Worm (Caenorhabditis elegans) whole organism, L1 larva: ENCODE results near the gene catp-8.

ENCODE experiments used
- alr-1 ChIP-seq: fragments of 200-800 bp; sonication (Bioruptor generic); optimal IDR thresholded peaks from 2 replicates; lab custom pipeline; 2018; ENCODE audit warnings: borderline replicate concordance, mild to moderate bottlenecking, missing genetic modification characterization, missing compliant biosample characterization
- elt-2 ChIP-seq: sonication (generic microtip); optimal IDR thresholded peaks from 2 replicates; lab custom pipeline; 2016; ENCODE audit warnings: missing genetic modification characterization, mild to moderate bottlenecking, inconsistent platforms, missing compliant biosample characterization, missing genetic modification reagents
- lin-39 ChIP-seq: fragments of 150-350 bp; optimal IDR thresholded peaks from 2 replicates; lab custom pipeline; 2014; ENCODE audit warnings: missing biosample characterization, missing genetic modification reagents, missing genetic modification characterization
- lsy-2 ChIP-seq, 2 experiments: fragments of 150-350 bp; optimal IDR thresholded peaks; 2 replicates each; lab custom pipeline; 2014; ENCODE audit warnings: missing biosample characterization in 2 of 2, missing genetic modification characterization in 2 of 2
- nhr-11 ChIP-seq: fragments of 150-350 bp; optimal IDR thresholded peaks from 2 replicates; lab custom pipeline; 2014; ENCODE audit warnings: missing biosample characterization, missing genetic modification characterization
- nhr-28 ChIP-seq: fragments of 150-350 bp; optimal IDR thresholded peaks from 2 replicates; lab custom pipeline; 2014; ENCODE audit warnings: missing biosample characterization, missing genetic modification characterization
- nhr-77 ChIP-seq: fragments of 150-350 bp; optimal IDR thresholded peaks from 2 replicates; lab custom pipeline; 2014; ENCODE audit warnings: missing biosample characterization, missing genetic modification characterization
- nhr-90 ChIP-seq: sonication (generic microtip); optimal IDR thresholded peaks from 2 replicates; lab custom pipeline; 2016; ENCODE audit warnings: mild to moderate bottlenecking, missing genetic modification characterization, missing compliant biosample characterization; ENCODE audit not compliant: poor library complexity
- unc-62 ChIP-seq: fragments of 150-350 bp; optimal IDR thresholded peaks from 2 replicates; lab custom pipeline; 2014; ENCODE audit warnings: missing biosample characterization, missing genetic modification reagents, missing genetic modification characterization

DNA sequence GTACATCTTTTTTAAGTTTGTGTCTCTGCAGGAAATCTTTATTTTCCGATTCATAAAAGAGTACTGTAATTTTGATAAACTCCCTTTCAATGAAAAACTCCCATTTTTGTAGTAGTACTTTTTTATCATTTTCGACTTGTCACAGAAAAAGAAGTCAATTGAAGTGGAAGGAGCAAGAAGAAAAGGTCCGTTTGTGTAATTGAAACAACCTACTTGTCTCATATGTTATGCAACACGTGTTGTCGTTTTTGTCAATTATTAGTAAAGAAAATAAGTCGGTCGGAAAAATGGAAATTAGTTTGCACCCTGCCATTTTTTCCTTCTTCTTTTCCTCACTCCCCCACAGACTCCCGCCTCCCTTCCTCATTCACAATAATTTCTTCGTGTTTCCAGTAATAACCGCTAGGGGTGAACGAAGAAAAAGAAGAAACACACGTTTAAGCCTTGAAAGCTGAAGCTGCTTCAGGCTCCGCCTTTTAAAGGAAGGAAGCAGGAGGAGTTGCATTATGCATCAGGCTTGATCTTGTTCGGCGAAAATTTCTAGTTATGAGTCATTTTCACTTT lies 20.3 kb downstream of the catp-8 start:
- TF ChIP-seq alr-1 (no peak), nhr-90 (tag; lab: Kevin White, UChicago) (no peak), unc-62 (GFP tag; lab: Kevin White, UChicago) (no peak), elt-2 (no peak), nhr-77 (no peak), lin-39 (no peak), nhr-28 (no peak), nhr-11 (no peak), lsy-2 (tag; optimal IDR thresholded peaks at IDR 0.05; lab: Kevin White, UChicago) (no peak)
